Fruit fly (Drosophila melanogaster) whole organism, larva: ENCODE data around the gene Takl1.

Experiments used
- noc ChIP-seq: fragments of 200-800 bp; sonication (Bioruptor generic); optimal IDR thresholded peaks from 3 replicates; lab custom pipeline; 2019; ENCODE audit warnings: missing biosample characterization, mild to moderate bottlenecking, missing genetic modification characterization, moderate library complexity

The Takl1 gene

dm6 chr3R:20731331-20731730, 41.1 kb downstream of the Takl1 start, which contains the start of gene CG31205:
Gene CG31205 (plus strand): TSS chr3R:20731631.
- TF ChIP-seq noc (tag; lab: Kevin White, UChicago): no peak

dm6 chr3R:20723491-20723890, 48.9 kb downstream of the Takl1 start:
- TF ChIP-seq noc (tag; lab: Kevin White, UChicago): no peak
